Worm (Caenorhabditis elegans): ENCODE data around the gene F22H10.1.

- no peak for TF ChIP-seq W03F9.2 (tag; optimal IDR thresholded peaks at IDR 0.05)
- TF ChIP-seq him-1 (tag; optimal IDR thresholded peaks at IDR 0.05), result no peak
- TF ChIP-seq dao-5 (tag; optimal IDR thresholded peaks at IDR 0.05), result no peak
Observed at ce11 chrX:16662723-16663122, 39.5 kb upstream of the F22H10.1 start, which contains the start of gene F43B10.1.

Measured in whole organism, L4/young adult.